Fruit fly (Drosophila melanogaster) S2 (cell line): ENCODE data around the gene Sfp24Bd.

Experiments used
- CG8478 ChIP-seq: fragments of >200 bp; optimal IDR thresholded peaks from 2 replicates; lab custom pipeline; 2018
- CTCF ChIP-seq, 2 experiments: fragments of >200 bp; optimal IDR thresholded peaks; 2 replicates each; lab custom pipeline; 2018

DNA sequence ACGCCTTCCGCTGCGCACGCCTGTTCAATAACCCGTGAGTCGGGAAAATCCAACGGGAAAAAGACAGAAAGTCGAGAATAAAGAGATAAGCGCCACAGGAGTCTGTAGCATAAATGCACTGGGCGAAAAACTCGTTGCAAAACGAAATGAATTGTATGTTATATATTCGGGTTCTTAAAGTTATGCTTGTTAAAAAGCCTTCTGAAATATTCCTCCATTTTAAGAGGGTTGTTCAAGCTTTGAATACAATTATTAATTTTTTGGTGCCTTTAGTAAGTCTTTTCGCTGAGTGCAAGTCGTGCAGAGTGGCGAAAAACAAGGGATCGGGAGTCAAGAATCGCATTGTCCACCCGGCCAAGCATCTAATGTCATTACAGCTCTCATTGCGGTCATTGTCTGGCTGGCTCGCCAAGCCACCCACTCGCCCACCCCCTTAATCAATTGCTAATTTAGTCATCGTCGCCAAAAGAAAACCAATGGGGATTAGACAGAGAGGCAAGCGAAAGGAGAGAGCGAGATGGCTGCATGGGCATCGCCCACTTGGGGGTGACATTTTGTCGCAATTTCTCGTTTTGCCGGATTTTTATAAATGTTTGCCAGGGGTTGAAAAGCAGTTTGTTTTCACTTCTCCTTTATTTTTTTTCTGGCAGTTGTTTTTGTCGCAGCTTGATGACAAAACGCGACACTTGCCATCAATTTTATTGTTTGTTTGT, 16.4 kb upstream of the Sfp24Bd start:
- no peak for TF ChIP-seq CTCF (optimal IDR thresholded peaks at IDR 0.05; lab: Kevin White, UChicago)
- TF ChIP-seq CG8478 (lab: Kevin White, UChicago): no peak
